Worm (Caenorhabditis elegans) whole organism, early embryonic: ENCODE data around the gene sprr-2.

ENCODE experiments used
- B0310.2 ChIP-seq: sonication (generic microtip); optimal IDR thresholded peaks from 2 replicates; lab custom pipeline; 2016; ENCODE audit warnings: mild to moderate bottlenecking, missing genetic modification characterization, missing compliant biosample characterization
- F13C5.2 ChIP-seq: sonication (generic microtip); optimal IDR thresholded peaks from 2 replicates; lab custom pipeline; 2017; ENCODE audit warnings: mild to moderate bottlenecking, missing genetic modification characterization, inconsistent platforms, missing compliant biosample characterization
- aly-1 ChIP-seq: sonication (generic microtip); optimal IDR thresholded peaks from 2 replicates; lab custom pipeline; 2016; ENCODE audit warnings: missing genetic modification characterization, missing compliant biosample characterization
- ama-1 ChIP-seq: fragments of 150-350 bp; optimal IDR thresholded peaks from 2 replicates; lab custom pipeline; 2014
- ceh-13 ChIP-seq: fragments of 200-800 bp; sonication (Bioruptor generic); optimal IDR thresholded peaks from 2 replicates; lab custom pipeline; 2018; ENCODE audit warnings: mild to moderate bottlenecking, missing genetic modification characterization, missing compliant biosample characterization
- ceh-36 ChIP-seq: sonication (generic microtip); optimal IDR thresholded peaks from 2 replicates; lab custom pipeline; 2016; ENCODE audit warnings: missing genetic modification characterization, inconsistent platforms, missing compliant biosample characterization
- ets-7 ChIP-seq: sonication (generic microtip); optimal IDR thresholded peaks from 2 replicates; lab custom pipeline; 2016; ENCODE audit warnings: missing genotype, missing genetic modification characterization, missing compliant biosample characterization
- flt-1 ChIP-seq: fragments of 200-800 bp; sonication (Bioruptor generic); IDR thresholded peaks from 2 replicates; pipeline ENCODE4 v1.3.6; 2022; ENCODE audit warnings: missing genetic modification characterization, missing compliant biosample characterization
- hmbx-1 ChIP-seq: sonication (generic microtip); optimal IDR thresholded peaks from 2 replicates; lab custom pipeline; 2016; ENCODE audit warnings: mild to moderate bottlenecking, missing genetic modification characterization, missing compliant biosample characterization
- hmg-4 ChIP-seq: fragments of 200-800 bp; sonication (Bioruptor generic); optimal IDR thresholded peaks from 2 replicates; lab custom pipeline; 2018; ENCODE audit warnings: mild to moderate bottlenecking, missing genetic modification characterization, missing compliant biosample characterization
- hnd-1 ChIP-seq: sonication (generic microtip); optimal IDR thresholded peaks from 2 replicates; lab custom pipeline; 2016; ENCODE audit warnings: missing genetic modification characterization, missing compliant biosample characterization
- pes-1 ChIP-seq: fragments of 200-800 bp; sonication (Bioruptor generic); IDR thresholded peaks from 2 replicates; pipeline ENCODE4 v1.3.6; 2022; ENCODE audit warnings: missing genetic modification reagents, missing genetic modification characterization, missing compliant biosample characterization
- scrt-1 ChIP-seq: fragments of 200-800 bp; sonication (Bioruptor generic); IDR thresholded peaks from 2 replicates; pipeline ENCODE4 v1.3.6; 2022; ENCODE audit warnings: missing genetic modification characterization, missing compliant biosample characterization
- sea-1 ChIP-seq: fragments of 200-800 bp; sonication (Bioruptor generic); conservative IDR thresholded peaks from 2 replicates; pipeline ENCODE4 v1.3.6; 2022; ENCODE audit warnings: missing genetic modification characterization, missing compliant biosample characterization
- tbx-11 ChIP-seq: fragments of 200-800 bp; sonication (Bioruptor generic); IDR thresholded peaks from 2 replicates; pipeline ENCODE4 v1.3.6; 2022; ENCODE audit warnings: missing genetic modification characterization, missing compliant biosample characterization
- tbx-37 ChIP-seq: fragments of 200-800 bp; sonication (Bioruptor generic); conservative IDR thresholded peaks from 2 replicates; pipeline ENCODE4 v1.3.6; 2022; ENCODE audit warnings: missing genetic modification reagents, missing genetic modification characterization, missing compliant biosample characterization
- tra-4 ChIP-seq: sonication (generic microtip); optimal IDR thresholded peaks from 2 replicates; lab custom pipeline; 2017; ENCODE audit warnings: missing genetic modification characterization, missing compliant biosample characterization

sprr-2 gene

ce11 chrX:14844481-14844880, 51.2 kb downstream of the sprr-2 start:
- TF ChIP-seq hmg-4 (GFP tag; lab: Kevin White, UChicago) (no peak), scrt-1 (GFP tag; lab: Robert Waterston, UW) (no peak), pes-1 (no peak), ets-7 (no peak)

- TF ChIP-seq hmbx-1: no peak
These were observed 52.4 kb downstream of the sprr-2 start, which contains the start of gene egrh-1 for ce11 chrX:14845637-14846036. Gene egrh-1 (plus strand): TSS chrX:14845937.

- no peak for TF ChIP-seq ets-7
- TF ChIP-seq pes-1: no peak
- TF ChIP-seq hnd-1: no peak
- no peak for TF ChIP-seq sea-1 (GFP tag; lab: Robert Waterston, UW)
- TF ChIP-seq tra-4 (tag; lab: Kevin White, UChicago): no peak
- no peak for TF ChIP-seq hmg-4 (GFP tag; lab: Kevin White, UChicago)
- TF ChIP-seq tbx-11 (GFP tag; lab: Robert Waterston, UW): no peak
- TF ChIP-seq scrt-1 (GFP tag; lab: Robert Waterston, UW): no peak
- TF ChIP-seq hmbx-1: no peak
- TF ChIP-seq ceh-13 (GFP tag; lab: Kevin White, UChicago): no peak
- TF ChIP-seq F13C5.2 (tag; lab: Kevin White, UChicago): no peak
- no peak for TF ChIP-seq flt-1 (GFP tag; lab: Robert Waterston, UW)
- TF ChIP-seq ceh-36: no peak
- TF ChIP-seq aly-1 (tag; lab: Kevin White, UChicago): no peak
- no peak for TF ChIP-seq ama-1 (lab: Kevin White, UChicago)
These were observed 55.8 kb downstream of the sprr-2 start, which contains the start of gene acd-3 for ce11 chrX:14849054-14849453. Gene acd-3 (plus strand): TSS chrX:14849275.

- no peak for TF ChIP-seq scrt-1 (GFP tag; lab: Robert Waterston, UW)
- TF ChIP-seq ets-7: no peak
- TF ChIP-seq hnd-1: no peak
- no peak for TF ChIP-seq aly-1 (tag; lab: Kevin White, UChicago)
- TF ChIP-seq tbx-11 (GFP tag; lab: Robert Waterston, UW): no peak
- no peak for TF ChIP-seq hmbx-1
- TF ChIP-seq F13C5.2 (tag; lab: Kevin White, UChicago): no peak
- TF ChIP-seq sea-1 (GFP tag; lab: Robert Waterston, UW): no peak
- no peak for TF ChIP-seq hmg-4 (GFP tag; lab: Kevin White, UChicago)
- no peak for TF ChIP-seq B0310.2
- TF ChIP-seq tbx-37 (GFP tag; lab: Robert Waterston, UW): no peak
- TF ChIP-seq tra-4 (tag; lab: Kevin White, UChicago): no peak
- TF ChIP-seq ceh-36: no peak
- TF ChIP-seq ama-1 (lab: Kevin White, UChicago): no peak
- TF ChIP-seq pes-1: no peak
- no peak for TF ChIP-seq ceh-13 (GFP tag; lab: Kevin White, UChicago)
- no peak for TF ChIP-seq flt-1 (GFP tag; lab: Robert Waterston, UW)
These were observed 58.7 kb downstream of the sprr-2 start for ce11 chrX:14851904-14852303.

- TF ChIP-seq aly-1 (tag; lab: Kevin White, UChicago) (no peak), ets-7 (no peak), ceh-36 (no peak), hmg-4 (GFP tag; lab: Kevin White, UChicago) (peak; percentile 67), F13C5.2 (tag; lab: Kevin White, UChicago) (peak; percentile 67), tbx-37 (GFP tag; lab: Robert Waterston, UW) (peak; percentile 58; the same call in 1 of the 2 replicates), B0310.2 (no peak), tra-4 (tag; lab: Kevin White, UChicago) (no peak), sea-1 (GFP tag; lab: Robert Waterston, UW) (no peak), pes-1 (no peak), hnd-1 (no peak)
These were observed 60.5 kb downstream of the sprr-2 start, which contains the start of the genes C27C12.1 and C27C12.4 for ce11 chrX:14853712-14854217. Gene C27C12.1 (minus strand): TSS chrX:14853762. Gene C27C12.4 (plus strand): TSS chrX:14854086.
